Fruit fly (Drosophila melanogaster): ENCODE results near the gene cpo.

Gene cpo

DNA sequence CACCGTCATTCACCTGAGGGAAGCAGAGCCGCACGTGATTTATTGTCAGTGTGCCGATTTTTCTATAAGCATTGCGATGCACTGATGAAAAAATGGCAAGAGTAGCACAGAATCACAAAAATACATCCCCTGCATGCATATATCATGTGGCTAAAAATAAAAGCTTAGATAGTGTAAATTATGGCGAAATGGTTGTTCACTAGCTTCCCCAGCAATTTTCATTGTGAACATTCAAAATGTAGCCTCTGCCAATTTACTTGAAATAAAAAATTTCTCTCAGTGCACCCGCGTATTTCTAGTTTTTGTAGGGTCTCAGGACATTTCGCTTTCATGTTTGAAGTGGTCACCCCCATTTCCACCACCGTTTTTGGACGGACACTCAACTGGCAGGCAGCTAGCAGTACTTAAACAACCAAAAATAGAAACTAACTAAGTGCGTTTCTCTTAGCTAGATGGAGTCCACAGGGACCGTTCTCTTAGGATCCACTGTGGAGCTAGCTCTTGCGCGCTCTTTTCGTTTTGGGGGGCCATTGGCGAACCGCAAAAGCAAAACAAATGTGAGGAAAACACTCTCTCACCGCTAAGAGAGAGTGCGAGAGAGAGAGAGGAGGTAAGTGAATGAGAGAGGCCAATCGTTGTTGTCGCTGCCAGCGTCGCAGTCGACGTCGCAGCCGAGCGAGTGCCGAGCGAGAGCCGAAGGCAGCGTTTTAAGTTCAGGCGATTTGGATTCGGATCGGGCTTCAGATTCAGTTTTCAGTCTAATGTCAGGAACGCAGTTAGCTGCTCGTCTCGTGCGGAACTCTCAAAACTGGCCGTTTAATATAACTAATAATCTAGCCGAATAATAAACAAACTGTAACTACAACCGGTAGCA, 24.0 kb downstream of the cpo start (continued):
- no peak for TF ChIP-seq usp (GFP tag; optimal IDR thresholded peaks at IDR 0.05)
- peak; percentile 37 for TF ChIP-seq CG1233 (GFP tag; optimal IDR thresholded peaks at IDR 0.05)
- no peak for TF ChIP-seq CG17912 (GFP tag; optimal IDR thresholded peaks at IDR 0.05)
- peak; percentile 54 for TF ChIP-seq row (GFP tag; IDR thresholded peaks at IDR 0.05)
- TF ChIP-seq Dp (GFP tag; optimal IDR thresholded peaks at IDR 0.05): no peak
- TF ChIP-seq CG12744 (GFP tag; optimal IDR thresholded peaks at IDR 0.05): no peak
- TF ChIP-seq CG8944 (GFP tag; optimal IDR thresholded peaks at IDR 0.05): peak; percentile 30
- no peak for TF ChIP-seq gfzf (GFP tag; optimal IDR thresholded peaks at IDR 0.05)
- TF ChIP-seq sens (GFP tag): peak; percentile 92
- peak; percentile 25 for TF ChIP-seq Rfx (GFP tag; IDR thresholded peaks at IDR 0.05)
- TF ChIP-seq sc (optimal IDR thresholded peaks at IDR 0.05): no peak
- TF ChIP-seq sc (GFP tag; optimal IDR thresholded peaks at IDR 0.05): peak; percentile 37
- TF ChIP-seq CG32532 (GFP tag; IDR thresholded peaks at IDR 0.05): peak; percentile 43; the same call in 1 of the 2 replicates
- TF ChIP-seq slbo (GFP tag; IDR thresholded peaks at IDR 0.05): peak; percentile 24; the same call in 1 of the 2 replicates
- peak; percentile 58 for TF ChIP-seq dmrt99B (tag; optimal IDR thresholded peaks at IDR 0.05)
- peak; percentile 23 for TF ChIP-seq kay (GFP tag; optimal IDR thresholded peaks at IDR 0.05)
- peak; percentile 24; the same call in 1 of the 2 replicates for TF ChIP-seq tna (GFP tag; IDR thresholded peaks at IDR 0.05; ENCODE audit: partially characterized antibody)
- no peak for TF ChIP-seq dan (GFP tag; IDR thresholded peaks at IDR 0.05)
- no peak for TF ChIP-seq Mrtf (GFP tag; IDR thresholded peaks at IDR 0.05)
- no peak for TF ChIP-seq CG14014 (GFP tag; IDR thresholded peaks at IDR 0.05)
- TF ChIP-seq ro (GFP tag; IDR thresholded peaks at IDR 0.05): no peak
- TF ChIP-seq stc (GFP tag; IDR thresholded peaks at IDR 0.05): no peak
- TF ChIP-seq da (GFP tag; optimal IDR thresholded peaks at IDR 0.05): no peak
- peak; percentile 75; the same call in 2 of the 4 replicates for TF ChIP-seq chinmo (GFP tag; IDR thresholded peaks at IDR 0.05; ENCODE audit: partially characterized antibody)
- TF ChIP-seq NfI (GFP tag; optimal IDR thresholded peaks at IDR 0.05): no peak
- TF ChIP-seq CG4617 (GFP tag; optimal IDR thresholded peaks at IDR 0.05; ENCODE audit: borderline replicate concordance): no peak
- TF ChIP-seq Vsx1 (GFP tag; optimal IDR thresholded peaks at IDR 0.05): peak; percentile 34
- no peak for TF ChIP-seq luna (GFP tag; optimal IDR thresholded peaks at IDR 0.05)
- TF ChIP-seq CG9817 (tag; optimal IDR thresholded peaks at IDR 0.05): peak; percentile 25
- peak; percentile 23 for TF ChIP-seq caup (GFP tag; optimal IDR thresholded peaks at IDR 0.05; ENCODE audit: severe bottlenecking)
- no peak for TF ChIP-seq Dip3 (GFP tag; optimal IDR thresholded peaks at IDR 0.05)
- peak; percentile 24 for TF ChIP-seq gsb-n (tag; optimal IDR thresholded peaks at IDR 0.05)
- peak; percentile 21 for TF ChIP-seq ewg (GFP tag; optimal IDR thresholded peaks at IDR 0.05)
- TF ChIP-seq Abd-B (GFP tag; optimal IDR thresholded peaks at IDR 0.05): peak; percentile 32
- TF ChIP-seq odd (GFP tag; optimal IDR thresholded peaks at IDR 0.05): peak; percentile 24
- peak; percentile 49 for TF ChIP-seq Hmr (GFP tag; optimal IDR thresholded peaks at IDR 0.05)
- peak; percentile 47 for TF ChIP-seq CG17568 (GFP tag; optimal IDR thresholded peaks at IDR 0.05)
- TF ChIP-seq zen (tag; optimal IDR thresholded peaks at IDR 0.05): peak; percentile 12
- TF ChIP-seq CG17328 (GFP tag; IDR thresholded peaks at IDR 0.05): 0 out of 2 replicates have a peak, but pooled peaks have one; percentile 20
- peak; percentile 66 for TF ChIP-seq Chrac-16 (GFP tag; optimal IDR thresholded peaks at IDR 0.05)
- 0 out of 3 replicates have a peak, but pooled peaks have one; percentile 22 for TF ChIP-seq CG11456 (GFP tag; IDR thresholded peaks at IDR 0.05)
- no peak for TF ChIP-seq stwl (tag; optimal IDR thresholded peaks at IDR 0.05)
- peak; percentile 53 for TF ChIP-seq CG12391 (tag; optimal IDR thresholded peaks at IDR 0.05)
- TF ChIP-seq CG15479 (GFP tag; optimal IDR thresholded peaks at IDR 0.05): no peak
- TF ChIP-seq CG8478 (optimal IDR thresholded peaks at IDR 0.05): no peak
- peak; percentile 56; the same call in 1 of the 3 replicates for TF ChIP-seq CG2199 (GFP tag; IDR thresholded peaks at IDR 0.05)
- TF ChIP-seq Sry-δ (GFP tag; optimal IDR thresholded peaks at IDR 0.05): peak; percentile 6
- TF ChIP-seq CG15514 (GFP tag; optimal IDR thresholded peaks at IDR 0.05): peak; percentile 12
- no peak for TF ChIP-seq z (GFP tag; IDR thresholded peaks at IDR 0.05)

Data from whole organism, embryonic.